Fruit fly (Drosophila melanogaster) whole organism, larva: Measurements from ENCODE around the gene yata.

Experiments
- noc ChIP-seq: fragments of 200-800 bp; sonication (Bioruptor generic); optimal IDR thresholded peaks from 3 replicates; lab custom pipeline; 2019; ENCODE audit warnings: missing biosample characterization, mild to moderate bottlenecking, missing genetic modification characterization, moderate library complexity

yata gene

DNA sequence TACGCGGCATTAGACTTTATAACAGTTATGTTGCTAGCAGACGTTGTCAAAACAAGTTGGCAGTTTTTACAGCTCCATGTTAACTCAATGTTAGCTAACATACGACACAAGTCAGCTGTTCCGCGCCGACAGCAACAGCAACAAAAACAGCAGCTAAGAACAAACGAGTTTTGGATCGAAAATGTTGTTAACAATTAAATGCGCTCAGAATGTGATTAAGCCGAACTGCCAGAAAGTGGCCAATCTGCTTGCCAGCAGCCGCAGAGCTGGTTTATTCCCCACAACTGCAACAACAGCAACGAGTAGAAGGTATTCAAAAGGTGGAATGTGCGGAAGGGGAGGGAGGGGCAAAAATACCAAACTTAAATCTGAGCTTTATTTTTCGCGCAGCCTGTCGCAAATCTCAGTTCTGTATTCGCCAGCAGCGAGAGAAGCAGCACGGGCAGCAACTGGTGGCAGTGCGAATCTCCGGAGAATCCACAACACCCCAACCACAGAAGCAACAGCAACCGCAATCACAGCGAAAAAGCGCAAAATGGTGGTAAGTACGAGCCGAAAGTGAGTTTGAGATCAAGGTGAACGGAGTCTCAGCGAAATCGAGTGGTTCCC is 25.9 kb upstream of the yata start, which contains the start of gene Pcd:
TSS of gene Pcd (plus strand) at position 116 of the 609 bp plus-strand sequence.
- no peak for TF ChIP-seq noc

DNA sequence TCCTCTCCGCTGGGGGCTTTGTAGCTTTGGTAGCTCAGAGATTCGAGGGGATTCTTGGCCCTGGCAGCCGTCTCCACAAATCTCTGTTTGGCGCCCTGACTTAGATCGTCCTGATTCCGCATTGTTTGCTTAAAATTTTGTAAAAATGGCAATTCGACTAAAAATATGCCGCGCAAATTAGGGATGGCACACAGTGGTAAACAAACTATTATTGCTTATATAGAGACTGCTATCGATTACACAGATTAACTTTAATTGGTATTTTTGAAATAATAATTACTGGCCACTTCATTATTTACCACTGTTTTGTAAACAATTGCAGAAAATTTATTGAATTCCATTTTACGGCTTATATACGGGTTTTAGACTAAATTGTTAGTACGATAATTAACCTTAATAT is 24.3 kb upstream of the yata start, which contains the start of the genes Naa40 and CG18731:
TSS of gene Naa40 (minus strand) at position 206 of the 400 bp plus-strand sequence.
TSS of gene CG18731 (plus strand) at position 283 of the 400 bp plus-strand sequence.
- TF ChIP-seq noc: no peak

DNA sequence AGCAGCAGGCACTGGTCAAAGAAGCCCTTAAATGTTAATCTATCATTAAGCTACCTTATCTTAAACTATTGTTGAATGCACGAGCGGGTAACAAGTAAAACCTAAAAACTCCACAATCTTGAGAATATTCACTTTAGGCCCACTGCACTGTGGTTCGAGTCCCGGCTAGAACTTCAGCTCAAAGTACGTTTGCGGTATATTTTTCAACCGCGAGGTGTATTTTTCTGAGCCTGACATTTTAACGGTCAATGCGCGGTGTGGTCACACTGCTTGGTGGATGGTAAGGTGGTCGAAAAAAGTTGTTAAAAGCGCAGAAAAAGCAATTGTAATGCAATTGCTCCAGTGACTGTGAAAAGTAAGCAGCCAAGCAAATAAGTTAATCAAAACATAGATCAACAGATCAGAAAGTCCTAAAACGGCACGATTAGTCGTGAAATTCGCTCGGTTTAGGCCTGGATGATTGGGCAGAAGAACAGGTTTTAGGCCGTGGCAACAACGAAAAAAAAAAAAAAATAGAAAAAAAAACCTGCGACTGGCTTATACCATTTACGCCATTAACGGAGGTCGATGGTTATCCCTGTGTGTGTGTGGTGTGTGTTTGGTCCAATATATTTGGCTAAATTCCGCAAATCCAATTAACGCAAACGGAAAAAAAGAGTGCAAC is 23.3 kb upstream of the yata start, which contains the start of gene Kul:
TSS of gene Kul (plus strand) at position 254 of the 664 bp plus-strand sequence.
- TF ChIP-seq noc: no peak

DNA sequence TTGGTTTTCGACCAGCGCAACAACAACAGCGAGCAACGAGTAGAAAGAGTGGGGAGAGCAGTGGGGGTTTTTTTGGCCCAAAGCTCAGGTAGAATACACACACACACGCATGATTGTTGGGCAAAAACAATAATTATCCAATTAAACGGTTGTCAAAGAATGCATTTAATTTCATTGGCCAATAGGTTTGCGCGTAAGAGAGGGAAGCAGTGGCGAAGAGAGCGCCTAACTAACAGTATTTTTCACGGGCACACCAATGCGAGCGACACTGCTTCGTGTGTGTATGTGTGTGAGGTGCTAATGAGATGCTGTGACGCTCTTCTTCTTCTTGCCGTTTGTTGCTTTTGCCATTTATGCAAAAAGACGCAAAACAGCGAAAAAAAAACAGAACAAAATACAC is 22.7 kb upstream of the yata start:
- TF ChIP-seq noc: no peak

DNA sequence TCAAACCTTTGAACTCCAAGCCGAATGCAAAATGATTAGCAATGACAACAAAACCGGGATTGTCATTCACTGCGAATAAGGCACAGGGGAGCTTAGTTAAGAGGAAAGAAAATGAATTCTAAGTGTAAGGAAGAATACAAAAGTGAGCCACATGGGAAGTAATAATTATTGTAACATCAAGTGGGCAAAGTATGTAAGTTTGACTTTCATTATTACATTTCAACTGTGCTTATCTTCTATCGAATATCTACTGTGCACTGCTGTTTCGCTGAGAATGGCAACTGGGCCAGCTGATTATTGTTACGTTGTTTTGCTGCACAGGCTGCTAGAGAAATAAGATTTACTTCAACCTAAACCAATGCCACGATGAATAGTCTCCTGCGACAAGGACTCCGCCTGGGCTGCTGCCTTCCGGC is 12.3 kb upstream of the yata start, which contains the start of the genes CG7601 and CIA30:
TSS of gene CG7601 (minus strand) at position 68 of the 416 bp plus-strand sequence.
TSS of gene CIA30 (plus strand) at position 288 of the 416 bp plus-strand sequence.
- peak; percentile 98 for TF ChIP-seq noc

DNA sequence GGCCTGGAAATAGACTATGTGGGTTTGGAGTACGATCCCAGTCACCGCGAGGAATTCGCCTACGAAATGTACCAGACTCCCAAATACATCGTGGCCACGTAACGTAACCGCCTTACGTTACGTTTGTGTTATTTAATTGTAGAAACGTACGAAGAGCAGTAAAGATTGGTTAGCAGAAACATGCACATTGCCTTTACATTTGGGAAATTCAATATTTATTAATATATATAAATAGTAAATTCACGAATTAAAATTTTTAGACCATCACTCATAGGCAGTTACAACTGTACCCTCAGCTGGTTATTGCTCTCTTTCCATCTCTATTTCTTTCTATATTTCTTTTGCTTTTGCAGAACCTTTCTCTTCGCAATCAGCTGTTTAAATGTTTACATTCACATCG is 11.1 kb upstream of the yata start, which contains the start of gene Gnpnat:
TSS of gene Gnpnat (plus strand) at position 385 of the 400 bp plus-strand sequence.
- peak; percentile 70 for TF ChIP-seq noc

DNA sequence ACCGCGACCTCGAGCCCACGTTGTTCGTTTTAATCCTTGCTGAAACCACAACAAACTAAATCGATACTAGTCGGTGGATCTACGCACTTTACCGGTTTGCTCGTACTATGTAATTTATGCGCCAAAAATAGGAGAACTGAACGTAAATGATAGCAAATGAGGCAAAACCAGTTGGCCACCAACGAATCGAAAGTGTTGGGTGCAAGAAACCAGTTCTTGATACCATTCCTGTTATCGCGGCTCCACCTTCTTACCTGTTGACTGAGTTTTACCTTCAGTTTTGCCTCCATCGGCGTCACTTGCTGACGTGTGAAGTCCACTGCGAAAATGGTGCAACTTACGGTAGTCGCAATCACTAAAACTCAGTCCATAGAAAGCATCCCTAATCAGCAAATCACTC is 8.9 kb upstream of the yata start:
- TF ChIP-seq noc: no peak

DNA sequence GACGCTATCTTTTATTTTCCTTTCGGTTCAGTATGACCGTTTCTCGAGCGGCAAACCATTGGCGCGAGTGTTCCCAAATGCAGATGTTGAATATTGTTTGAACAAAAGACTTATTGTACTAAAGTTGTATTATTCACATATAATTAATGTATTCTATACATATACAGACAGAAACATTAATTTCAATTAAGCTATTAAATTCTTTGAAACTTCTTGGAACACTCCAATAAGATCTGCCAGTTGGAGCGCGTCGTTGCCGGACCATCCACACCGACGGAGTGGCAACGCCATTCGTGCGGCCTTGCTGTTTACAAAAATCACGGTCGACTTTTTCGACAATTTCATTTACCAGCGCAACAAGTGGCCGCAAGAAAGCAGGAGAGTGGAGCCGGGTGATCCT is 4.0 kb upstream of the yata start, which contains the start of the genes Wdr24 and IntS11:
TSS of gene Wdr24 (minus strand) at position 37 of the 400 bp plus-strand sequence.
TSS of gene IntS11 (plus strand) at position 282 of the 400 bp plus-strand sequence.
- TF ChIP-seq noc: peak; percentile 88

DNA sequence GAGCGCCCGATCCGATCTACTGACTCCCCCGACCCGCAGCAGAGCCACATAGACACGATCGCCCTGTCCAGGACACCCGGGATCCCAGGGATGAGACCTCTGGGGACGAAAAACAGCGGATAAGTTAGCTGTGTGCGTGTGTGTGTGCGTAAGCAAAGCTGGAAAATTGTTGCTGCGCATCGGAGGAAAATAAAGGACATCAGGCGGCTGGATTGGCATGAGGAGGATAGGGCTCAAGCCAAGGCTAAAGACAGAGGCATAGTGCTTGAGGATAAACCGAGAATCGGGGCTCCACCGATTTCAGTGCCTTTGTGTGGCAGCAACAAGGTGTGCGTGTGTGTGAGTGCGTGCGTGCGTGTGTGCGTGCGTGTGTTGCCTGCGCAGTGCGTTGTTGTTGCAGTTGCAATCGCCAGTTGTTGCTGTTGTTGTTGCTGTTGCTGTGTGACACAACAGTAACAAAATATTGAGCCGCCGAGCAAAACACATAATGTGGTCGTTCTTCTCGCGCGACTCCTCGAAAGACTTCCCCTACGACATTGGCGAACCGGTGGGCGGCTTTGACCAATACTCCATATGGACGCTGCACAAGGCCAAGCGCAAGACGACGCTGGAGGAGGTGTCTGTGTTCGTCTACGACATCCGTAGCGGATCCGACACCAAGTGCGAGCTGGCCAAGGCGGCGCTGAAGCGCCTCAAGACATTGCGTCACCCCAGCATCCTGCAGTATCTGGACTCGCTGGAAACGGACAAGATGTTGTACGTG is 466 bp downstream of the yata start:
- no peak for TF ChIP-seq noc

DNA sequence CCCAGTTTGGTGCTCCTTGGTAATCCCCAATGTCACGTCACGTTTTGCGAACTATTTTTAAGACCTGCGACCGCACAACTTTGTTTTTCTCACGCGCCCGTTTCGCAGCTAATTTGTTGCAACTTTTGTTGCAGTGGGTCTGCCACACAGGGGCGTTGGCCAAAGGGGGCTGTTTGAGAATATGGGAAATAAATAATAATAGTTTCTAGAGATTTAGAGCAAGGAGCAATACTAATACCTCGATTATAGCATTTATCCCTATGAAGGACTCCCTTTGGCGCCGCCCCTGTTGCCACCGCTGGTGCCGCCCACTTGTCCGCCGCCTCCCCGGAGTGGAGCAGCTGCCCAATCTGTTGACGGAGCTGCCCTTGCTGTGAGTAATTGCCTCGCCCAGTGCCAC is 6.2 kb downstream of the yata start:
- TF ChIP-seq noc: no peak

DNA sequence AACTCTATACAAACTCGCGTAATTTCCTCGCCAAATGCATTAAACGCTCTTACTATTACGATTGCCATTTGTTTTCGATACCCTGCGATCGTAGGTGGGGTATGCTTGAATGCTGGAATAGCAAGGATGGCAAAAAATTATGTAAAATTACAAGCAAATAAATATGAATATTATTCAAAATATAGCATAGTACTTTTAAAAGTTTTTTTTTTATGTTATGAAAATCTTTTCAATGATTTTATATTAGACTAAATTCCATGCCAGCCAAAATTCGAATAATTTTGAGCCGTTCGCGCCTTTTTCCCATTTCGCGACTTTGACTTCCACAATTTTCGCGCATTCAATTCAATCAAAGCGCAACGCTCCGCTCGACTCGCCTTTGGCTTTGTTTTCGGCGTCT is 7.1 kb downstream of the yata start:
- no peak for TF ChIP-seq noc

DNA sequence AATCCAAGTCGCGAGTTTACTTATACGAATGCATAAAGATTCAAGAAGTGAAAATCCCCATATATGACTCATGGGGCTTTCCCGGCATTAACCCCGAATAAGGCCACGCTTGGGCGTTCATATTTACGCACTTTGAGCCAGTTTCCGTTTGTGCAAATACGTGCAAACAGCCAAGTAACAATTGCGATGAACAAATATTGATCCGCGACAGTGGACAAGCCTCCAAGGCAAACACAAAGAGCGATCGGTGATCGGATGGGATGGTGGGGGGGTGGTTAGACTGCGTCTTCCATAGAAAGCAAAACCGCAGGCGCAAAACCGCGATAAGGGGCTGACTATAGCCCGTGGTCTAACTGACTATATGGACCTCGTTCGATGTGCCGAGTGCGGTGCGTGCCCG is 8.2 kb downstream of the yata start:
- TF ChIP-seq noc: no peak

DNA sequence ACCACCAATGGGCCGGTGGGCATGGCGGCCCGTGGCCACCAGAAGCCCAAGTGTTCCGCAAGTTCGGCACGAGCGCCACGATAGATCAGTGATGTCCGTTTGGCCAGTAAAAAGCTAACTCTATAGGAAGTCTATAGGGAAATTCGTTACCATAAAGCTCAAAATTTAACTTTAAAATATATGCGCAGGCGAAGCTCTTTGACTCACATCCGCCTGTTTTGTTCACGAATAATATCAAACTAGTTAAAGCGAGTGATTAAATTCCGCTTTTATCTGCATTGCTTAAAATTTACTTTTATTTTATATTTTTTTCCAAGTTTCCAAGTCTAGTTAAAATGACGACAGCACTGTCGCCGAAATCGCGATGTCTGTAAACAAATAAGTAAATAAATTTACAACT is 8.7 kb downstream of the yata start:
- TF ChIP-seq noc: no peak

DNA sequence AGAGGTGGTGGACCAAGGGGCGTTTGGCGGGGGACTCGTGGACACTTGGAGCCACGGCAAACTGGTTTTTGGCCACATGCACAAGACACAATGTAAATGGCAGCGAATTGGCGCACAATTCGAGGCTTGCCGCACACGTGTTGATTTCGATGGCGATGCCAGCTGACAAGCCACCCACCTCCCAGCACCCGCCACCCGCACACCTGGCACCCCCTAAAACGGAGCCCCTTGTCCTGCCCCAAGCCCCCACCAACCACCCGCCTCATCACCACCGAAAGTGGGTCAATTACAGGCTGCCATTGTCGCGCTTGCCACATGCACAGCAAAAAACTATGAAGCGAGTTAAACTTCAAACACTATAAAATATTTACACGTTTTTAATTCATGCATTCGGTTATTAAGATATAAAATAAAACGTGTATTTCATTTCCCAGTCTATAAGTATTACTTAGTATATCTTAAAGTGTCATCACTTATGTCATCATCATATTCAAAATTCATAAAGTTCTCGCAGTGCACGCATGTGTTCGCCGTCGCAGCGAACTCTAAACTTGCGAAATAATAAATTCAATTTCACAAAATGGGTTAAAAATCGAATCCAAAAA is 9.2 kb downstream of the yata start:
- TF ChIP-seq noc: no peak

DNA sequence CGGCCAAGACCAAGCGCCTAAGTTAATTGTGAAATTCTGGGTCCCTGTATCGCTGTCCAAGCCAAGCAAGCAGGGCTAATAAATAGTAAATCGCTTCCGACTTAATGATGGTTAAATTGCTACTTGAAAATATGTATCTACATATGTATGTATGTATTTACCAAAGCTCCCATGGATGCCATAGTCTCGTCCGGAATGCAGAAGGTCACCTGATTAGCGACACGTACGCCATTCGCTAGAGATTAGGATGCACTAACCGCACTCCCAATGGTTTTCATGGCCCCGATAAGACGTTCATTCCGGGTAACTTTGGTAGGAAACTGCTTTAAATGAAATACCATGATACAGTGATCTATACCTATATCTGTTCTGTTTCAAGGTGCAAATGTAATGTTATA is 9.7 kb downstream of the yata start:
- no peak for TF ChIP-seq noc

DNA sequence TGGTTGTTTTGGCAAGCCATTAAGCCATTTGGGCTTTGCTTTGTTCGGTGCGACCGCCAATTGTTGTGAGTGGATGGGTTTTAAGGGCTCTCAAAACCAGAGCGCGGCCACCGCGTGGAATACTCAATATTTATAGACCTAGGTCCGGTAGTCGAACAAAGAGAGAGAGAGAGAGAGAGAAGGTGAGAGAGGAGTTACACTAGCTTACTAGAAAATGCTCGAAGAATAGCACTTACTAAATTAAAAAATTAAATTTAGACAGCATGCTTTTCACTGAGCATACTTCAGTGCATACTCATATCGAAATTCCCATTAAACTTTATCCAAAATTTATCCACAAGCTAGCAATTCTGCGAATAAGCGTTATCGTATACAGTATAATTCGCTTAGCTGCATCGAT is 11.0 kb downstream of the yata start:
- TF ChIP-seq noc: no peak

DNA sequence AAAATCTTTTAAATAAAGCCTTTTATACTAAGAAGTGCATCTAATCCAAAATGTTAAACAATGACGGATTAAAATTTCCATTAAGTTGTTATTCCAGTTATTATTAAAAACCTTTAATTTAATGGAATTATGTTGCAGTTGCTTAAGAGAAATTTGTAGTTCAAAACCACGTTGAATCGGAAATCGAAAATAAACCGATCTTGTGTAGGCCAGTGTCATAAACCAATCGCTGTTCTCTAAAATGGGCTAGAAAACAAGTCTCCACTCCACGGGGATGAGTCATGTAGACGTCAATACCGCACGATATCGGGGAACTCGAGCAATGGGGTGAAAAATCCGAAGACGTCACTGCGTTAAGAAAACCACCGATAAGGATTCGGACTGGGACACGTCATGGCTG is 12.6 kb downstream of the yata start:
- TF ChIP-seq noc: no peak
